Worm (Caenorhabditis elegans) whole organism, young adult: Measurements from ENCODE around the gene ZK1307.3.

Experiments used
- C17E4.6 ChIP-seq: fragments of 200-800 bp; sonication (Bioruptor generic); IDR thresholded peaks from 2 replicates; pipeline ENCODE4 v1.3.6; 2022; ENCODE audit warnings: missing genetic modification reagents, missing genetic modification characterization, missing compliant biosample characterization
- F10E7.11 ChIP-seq: sonication (generic microtip); optimal IDR thresholded peaks from 2 replicates; lab custom pipeline; 2017; ENCODE audit warnings: mild to moderate bottlenecking, missing genetic modification characterization, moderate library complexity, missing compliant biosample characterization
- F39B2.1 ChIP-seq: fragments of 200-800 bp; sonication (Bioruptor generic); IDR thresholded peaks from 2 replicates; pipeline ENCODE4 v1.3.6; 2022; ENCODE audit warnings: missing genetic modification reagents, missing genetic modification characterization, missing compliant biosample characterization
- F49E8.2 ChIP-seq: sonication (generic microtip); optimal IDR thresholded peaks from 3 replicates; lab custom pipeline; 2017; ENCODE audit warnings: missing genetic modification characterization, mild to moderate bottlenecking, missing compliant biosample characterization, antibody characterized with exemption, moderate library complexity; ENCODE audit not compliant: insufficient read depth
- F57A8.1 ChIP-seq: fragments of 200-800 bp; sonication (Bioruptor generic); optimal IDR thresholded peaks from 2 replicates; lab custom pipeline; 2018; ENCODE audit warnings: mild to moderate bottlenecking, missing genetic modification characterization, moderate library complexity, missing compliant biosample characterization
- F57C9.4 ChIP-seq: sonication (generic microtip); optimal IDR thresholded peaks from 2 replicates; lab custom pipeline; 2017; ENCODE audit warnings: mild to moderate bottlenecking, missing genetic modification characterization, missing compliant biosample characterization
- ZK185.1 ChIP-seq: sonication (generic microtip); optimal IDR thresholded peaks from 2 replicates; lab custom pipeline; 2016; ENCODE audit warnings: mild to moderate bottlenecking, missing genetic modification characterization, missing compliant biosample characterization; ENCODE audit not compliant: poor library complexity, severe bottlenecking
- ama-1 ChIP-seq, 3 experiments: fragments of 150-350 bp in 1 of 3; sonication (generic microtip) in 2 of 3; optimal IDR thresholded peaks; 2 replicates each; lab custom pipeline; 2014 to 2018; ENCODE audit warnings: missing biosample characterization in 2 of 3, missing genetic modification characterization in 2 of 3, missing genetic modification reagents in 2 of 3
- atf-7 ChIP-seq: sonication (generic microtip); optimal IDR thresholded peaks from 2 replicates; lab custom pipeline; 2017; ENCODE audit warnings: mild to moderate bottlenecking, missing genetic modification characterization, missing compliant biosample characterization
- bed-2 ChIP-seq: fragments of 200-800 bp; sonication (Bioruptor generic); IDR thresholded peaks from 2 replicates; pipeline ENCODE4 v1.3.6; 2022; ENCODE audit warnings: missing genetic modification reagents, missing genetic modification characterization, missing compliant biosample characterization
- cebp-1 ChIP-seq, 2 experiments: fragments of 200-800 bp in 1 of 2; sonication (Bioruptor generic) in 1 of 2; sonication (generic microtip) in 1 of 2; IDR thresholded peaks in 1 of 2; optimal IDR thresholded peaks in 1 of 2; 2 replicates each; pipeline versions ENCODE4 v1.3.6 to Lab custom; 2017 to 2022; ENCODE audit warnings: missing compliant biosample characterization in 2 of 2, missing genetic modification characterization in 2 of 2, mild to moderate bottlenecking in 1 of 2, missing genetic modification reagents in 1 of 2, moderate library complexity in 1 of 2
- chd-7 ChIP-seq: sonication (generic microtip); optimal IDR thresholded peaks from 2 replicates; lab custom pipeline; 2016; ENCODE audit warnings: mild to moderate bottlenecking, missing genetic modification characterization, moderate library complexity, missing compliant biosample characterization
- dox-1 ChIP-seq: fragments of 200-800 bp; sonication (Bioruptor generic); IDR thresholded peaks from 2 replicates; pipeline ENCODE4 v1.3.6; 2022; ENCODE audit warnings: missing genetic modification reagents, missing genetic modification characterization, missing compliant biosample characterization
- egrh-3 ChIP-seq: fragments of 200-800 bp; sonication (Bioruptor generic); IDR thresholded peaks from 2 replicates; pipeline ENCODE4 v1.3.6; 2022; ENCODE audit warnings: missing genetic modification reagents, missing genetic modification characterization, missing compliant biosample characterization
- ets-4 ChIP-seq: fragments of 200-800 bp; sonication (Bioruptor generic); optimal IDR thresholded peaks from 2 replicates; lab custom pipeline; 2018; ENCODE audit warnings: mild to moderate bottlenecking, missing genetic modification characterization, missing compliant biosample characterization
- gei-17 ChIP-seq: fragments of 200-800 bp; sonication (Bioruptor generic); optimal IDR thresholded peaks from 2 replicates; lab custom pipeline; 2018; ENCODE audit warnings: mild to moderate bottlenecking, missing genetic modification characterization, missing compliant biosample characterization
- him-1 ChIP-seq: sonication (generic microtip); optimal IDR thresholded peaks from 2 replicates; lab custom pipeline; 2016; ENCODE audit warnings: missing genotype, missing genetic modification reagents, missing genetic modification characterization, missing compliant biosample characterization
- hmg-1.2 ChIP-seq: fragments of 200-800 bp; sonication (Bioruptor generic); IDR thresholded peaks from 2 replicates; pipeline ENCODE4 v1.3.6; 2022; ENCODE audit warnings: missing genetic modification reagents, missing genetic modification characterization, missing compliant biosample characterization
- hmg-20 ChIP-seq: fragments of 200-800 bp; sonication (Bioruptor generic); IDR thresholded peaks from 2 replicates; pipeline ENCODE4 v1.3.6; 2022; ENCODE audit warnings: missing genetic modification reagents, missing genetic modification characterization, missing compliant biosample characterization
- hrde-1 ChIP-seq: sonication (generic microtip); optimal IDR thresholded peaks from 2 replicates; lab custom pipeline; 2016; ENCODE audit warnings: missing genetic modification characterization, mild to moderate bottlenecking, missing compliant biosample characterization, moderate library complexity, missing genotype, missing genetic modification reagents, borderline replicate concordance
- hsf-1 ChIP-seq: fragments of 200-800 bp; sonication (Bioruptor generic); IDR thresholded peaks from 2 replicates; pipeline ENCODE4 v1.3.6; 2022; ENCODE audit warnings: missing genetic modification reagents, missing genetic modification characterization, missing compliant biosample characterization
- let-607 ChIP-seq, 2 experiments: fragments of 200-800 bp in 1 of 2; sonication (Bioruptor generic) in 1 of 2; sonication (generic microtip) in 1 of 2; optimal IDR thresholded peaks; 2 replicates each; lab custom pipeline; 2016 to 2018; ENCODE audit warnings: mild to moderate bottlenecking in 2 of 2, missing compliant biosample characterization in 2 of 2, missing genetic modification characterization in 2 of 2, moderate library complexity in 2 of 2, missing genotype in 1 of 2
- lin-35 ChIP-seq, 3 experiments: fragments of 150-350 bp in 2 of 3; sonication (generic microtip) in 1 of 3; optimal IDR thresholded peaks; 2 replicates each; lab custom pipeline; 2014 to 2018; ENCODE audit warnings: missing biosample characterization in 3 of 3, missing genetic modification characterization in 3 of 3, missing genetic modification reagents in 3 of 3
- lsy-27 ChIP-seq: sonication (generic microtip); optimal IDR thresholded peaks from 2 replicates; lab custom pipeline; 2017; ENCODE audit warnings: missing genetic modification characterization, mild to moderate bottlenecking, missing compliant biosample characterization, antibody characterized with exemption, missing genotype, borderline replicate concordance; ENCODE audit not compliant: insufficient read depth
- madf-3 ChIP-seq: fragments of 200-800 bp; sonication (Bioruptor generic); IDR thresholded peaks from 2 replicates; pipeline ENCODE4 v1.3.6; 2022; ENCODE audit warnings: missing genetic modification reagents, missing genetic modification characterization, missing compliant biosample characterization
- mcd-1 ChIP-seq: fragments of 200-800 bp; sonication (Bioruptor generic); IDR thresholded peaks from 2 replicates; pipeline ENCODE4 v1.3.6; 2022; ENCODE audit warnings: missing genetic modification reagents, missing genetic modification characterization, missing compliant biosample characterization
- nfyb-1 ChIP-seq: fragments of 200-800 bp; sonication (Bioruptor generic); IDR thresholded peaks from 2 replicates; pipeline ENCODE4 v1.3.6; 2022; ENCODE audit warnings: missing genetic modification reagents, missing genetic modification characterization, missing compliant biosample characterization
- nhr-120 ChIP-seq: fragments of 200-800 bp; sonication (Bioruptor generic); IDR thresholded peaks from 2 replicates; pipeline ENCODE4 v1.3.6; 2022; ENCODE audit warnings: missing genetic modification characterization, missing compliant biosample characterization
- nhr-80 ChIP-seq: sonication (generic microtip); optimal IDR thresholded peaks from 2 replicates; lab custom pipeline; 2016; ENCODE audit warnings: missing genetic modification characterization, missing compliant biosample characterization
- pbrm-1 ChIP-seq: fragments of 200-800 bp; sonication (Bioruptor generic); IDR thresholded peaks from 2 replicates; pipeline ENCODE4 v1.3.6; 2022; ENCODE audit warnings: missing genetic modification reagents, missing genetic modification characterization, missing compliant biosample characterization
- pha-4 ChIP-seq: fragments of 150-350 bp; sonication (generic microtip); optimal IDR thresholded peaks from 2 replicates; lab custom pipeline; 2014; ENCODE audit warnings: missing biosample characterization, missing genetic modification reagents, missing genetic modification characterization
- rec-8 ChIP-seq, 2 experiments: sonication (generic microtip); optimal IDR thresholded peaks; 2 replicates each; lab custom pipeline; 2016; ENCODE audit warnings: mild to moderate bottlenecking in 2 of 2, missing genetic modification characterization in 2 of 2, missing genetic modification reagents in 2 of 2, missing genotype in 2 of 2, missing biosample characterization in 1 of 2, missing compliant biosample characterization in 1 of 2, moderate library complexity in 1 of 2
- snpc-3.4 ChIP-seq: sonication (generic microtip); optimal IDR thresholded peaks from 2 replicates; lab custom pipeline; 2017; ENCODE audit warnings: missing genetic modification characterization, mild to moderate bottlenecking, missing compliant biosample characterization, antibody characterized with exemption, moderate library complexity, missing genotype, missing genetic modification reagents
- somi-1 ChIP-seq: fragments of 200-800 bp; sonication (Bioruptor generic); optimal IDR thresholded peaks from 2 replicates; lab custom pipeline; 2018; ENCODE audit warnings: mild to moderate bottlenecking, missing genetic modification characterization, missing compliant biosample characterization
- sptf-2 ChIP-seq: fragments of 200-800 bp; sonication (Bioruptor generic); optimal IDR thresholded peaks from 2 replicates; lab custom pipeline; 2018; ENCODE audit warnings: mild to moderate bottlenecking, missing genetic modification characterization, missing compliant biosample characterization
- tlf-1 ChIP-seq: fragments of 200-800 bp; sonication (Bioruptor generic); optimal IDR thresholded peaks from 2 replicates; lab custom pipeline; 2018; ENCODE audit warnings: mild to moderate bottlenecking, missing genetic modification characterization, missing compliant biosample characterization
- unc-62 ChIP-seq: fragments of 150-350 bp; optimal IDR thresholded peaks from 2 replicates; lab custom pipeline; 2014; ENCODE audit warnings: missing biosample characterization, missing genetic modification reagents, missing genetic modification characterization
- zfh-2 ChIP-seq: fragments of 200-800 bp; sonication (Bioruptor generic); conservative IDR thresholded peaks from 2 replicates; pipeline ENCODE4 v1.3.6; 2022; ENCODE audit warnings: missing genetic modification reagents, missing genetic modification characterization, missing compliant biosample characterization
- ztf-26 ChIP-seq: sonication (generic microtip); optimal IDR thresholded peaks from 2 replicates; lab custom pipeline; 2017; ENCODE audit warnings: missing genetic modification characterization, missing compliant biosample characterization
- ztf-3 ChIP-seq: fragments of 200-800 bp; sonication (Bioruptor generic); optimal IDR thresholded peaks from 2 replicates; lab custom pipeline; 2018; ENCODE audit warnings: mild to moderate bottlenecking, missing genetic modification characterization, missing compliant biosample characterization

ZK1307.3 gene

DNA sequence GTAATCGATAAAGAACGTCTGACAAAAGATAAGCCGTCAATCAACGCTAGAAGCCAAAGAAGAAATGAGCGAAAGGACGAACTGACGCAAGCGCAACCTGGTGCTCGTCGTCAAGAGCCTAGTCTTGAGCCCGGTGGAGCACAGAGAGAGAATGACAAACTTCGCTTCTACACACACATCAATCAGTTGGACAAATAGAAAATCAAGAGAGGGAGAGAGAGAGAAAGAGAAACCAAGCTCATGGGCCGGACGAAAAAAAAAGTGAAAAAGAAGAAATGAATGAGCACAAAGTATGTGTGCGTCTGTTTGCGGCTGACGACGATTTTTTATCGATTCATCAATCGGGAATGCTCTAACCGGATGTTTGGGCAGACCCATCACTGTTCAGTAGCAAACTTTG is 31.7 kb downstream of the ZK1307.3 start (continued):
- no peak for TF ChIP-seq sptf-2 (GFP tag; lab: Kevin White, UChicago)
- no peak for TF ChIP-seq rec-8 (tag; optimal IDR thresholded peaks at IDR 0.05; lab: Kevin White, UChicago)
- no peak for TF ChIP-seq atf-7 (tag; lab: Kevin White, UChicago)
- TF ChIP-seq bed-2, result no peak
- peak; percentile 33 for TF ChIP-seq ama-1 (optimal IDR thresholded peaks at IDR 0.05; lab: Kevin White, UChicago)
- TF ChIP-seq ama-1 (GFP tag; optimal IDR thresholded peaks at IDR 0.05; lab: Kevin White, UChicago), result no peak
- TF ChIP-seq pbrm-1 (GFP tag; lab: Robert Waterston, UW), result no peak
- 0 out of 2 replicates have a peak, but pooled peaks have one; percentile 35 for TF ChIP-seq mcd-1 (GFP tag; lab: Robert Waterston, UW)
- no peak for TF ChIP-seq madf-3
- TF ChIP-seq unc-62, result no peak
- no peak for TF ChIP-seq hsf-1 (GFP tag; lab: Robert Waterston, UW)
- TF ChIP-seq F39B2.1 (GFP tag; lab: Robert Waterston, UW), result no peak
- no peak for TF ChIP-seq nfyb-1 (GFP tag; lab: Robert Waterston, UW)
- no peak for TF ChIP-seq F57C9.4 (tag; lab: Kevin White, UChicago)
- TF ChIP-seq F57A8.1 (GFP tag; lab: Kevin White, UChicago), result no peak
- peak; percentile 43 for TF ChIP-seq pha-4
- TF ChIP-seq hrde-1 (tag; lab: Kevin White, UChicago), result no peak
- 0 out of 2 replicates have a peak, but pooled peaks have one; percentile 14 for TF ChIP-seq dox-1
- TF ChIP-seq snpc-3.4, result no peak
- TF ChIP-seq C17E4.6, result no peak
- TF ChIP-seq tlf-1 (GFP tag; lab: Kevin White, UChicago), result no peak
- no peak for TF ChIP-seq F10E7.11 (tag; lab: Kevin White, UChicago)
- TF ChIP-seq chd-7 (tag; lab: Kevin White, UChicago), result no peak
- TF ChIP-seq ztf-3 (GFP tag; lab: Kevin White, UChicago), result no peak
- TF ChIP-seq somi-1, result no peak
- no peak for TF ChIP-seq nhr-120 (GFP tag; lab: Robert Waterston, UW)
- peak; percentile 41 for TF ChIP-seq zfh-2 (GFP tag; lab: Robert Waterston, UW)
- TF ChIP-seq hmg-20 (GFP tag; lab: Robert Waterston, UW), result no peak
- TF ChIP-seq hmg-1.2 (GFP tag; lab: Robert Waterston, UW), result peak; percentile 14; the same call in 1 of the 2 replicates
- TF ChIP-seq ztf-26 (tag; lab: Kevin White, UChicago), result no peak
- no peak for TF ChIP-seq cebp-1 (GFP tag; IDR thresholded peaks at IDR 0.05; lab: Robert Waterston, UW)
- TF ChIP-seq cebp-1 (tag; optimal IDR thresholded peaks at IDR 0.05; lab: Kevin White, UChicago), result no peak
- TF ChIP-seq ets-4 (GFP tag; lab: Kevin White, UChicago), result no peak
- TF ChIP-seq, all 124 proteins: peak for 7

DNA sequence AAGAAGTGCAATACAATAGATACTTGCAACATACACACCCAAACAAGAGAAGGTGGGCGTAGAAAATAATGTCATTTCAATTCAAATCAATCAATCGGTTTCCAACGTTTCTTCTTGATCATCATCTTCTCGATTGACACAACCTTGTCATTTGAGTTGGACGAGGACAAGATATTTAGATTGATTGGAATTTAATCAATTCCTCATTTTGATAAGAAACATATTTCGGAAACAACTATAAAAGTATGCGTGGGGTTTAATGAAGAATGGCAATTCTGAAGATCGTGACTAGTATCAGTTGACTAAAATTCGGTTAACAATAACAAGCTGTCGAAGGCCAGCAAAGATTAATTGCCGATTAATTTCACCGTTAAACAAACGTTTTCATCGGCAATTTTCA is 32.2 kb downstream of the ZK1307.3 start:
- peak; percentile 72 for TF ChIP-seq nhr-80 (tag; lab: Kevin White, UChicago)
- no peak for TF ChIP-seq him-1 (tag; lab: Kevin White, UChicago)
- TF ChIP-seq ZK185.1 (tag; lab: Kevin White, UChicago), result peak; percentile 29
- TF ChIP-seq gei-17 (GFP tag; lab: Kevin White, UChicago), result no peak
- no peak for TF ChIP-seq lsy-27
- no peak for TF ChIP-seq egrh-3 (GFP tag; lab: Robert Waterston, UW)
- TF ChIP-seq lin-35 (GFP tag; optimal IDR thresholded peaks at IDR 0.05; lab: Kevin White, UChicago), result no peak
- TF ChIP-seq F49E8.2 (tag; lab: Kevin White, UChicago), result no peak
- peak; percentile 93 to 94 for TF ChIP-seq let-607 (tag; optimal IDR thresholded peaks at IDR 0.05; lab: Kevin White, UChicago)
